Fruit fly (Drosophila melanogaster): ENCODE data around the gene pros.

Gene pros

DNA sequence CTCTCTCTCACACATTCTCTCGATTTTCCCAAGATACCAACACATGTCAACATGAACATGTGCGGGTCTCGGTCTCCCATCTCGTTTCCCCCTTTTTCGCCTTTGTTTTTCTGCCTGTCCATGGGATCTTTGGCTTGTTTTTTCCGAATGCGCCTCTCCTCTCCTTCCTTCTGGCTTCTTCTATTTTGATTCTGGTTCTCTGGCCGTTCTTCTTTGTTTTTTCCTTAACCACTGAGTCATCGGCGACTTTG is 24.1 kb downstream of the pros start:
- no peak for TF ChIP-seq CG34367 (tag; optimal IDR thresholded peaks at IDR 0.05)
- peak; percentile 11 for TF ChIP-seq EcR (GFP tag; optimal IDR thresholded peaks at IDR 0.05)

dm6 chr3R:11352912-11353838 is 24.9 kb downstream of the pros start, which contains the start of the genes KP78a and KP78b:
Gene KP78a, minus strand, starts transcription at chr3R:11353131.
Gene KP78b, minus strand, starts transcription at chr3R:11353131.
- TF ChIP-seq CG14655 (GFP tag; optimal IDR thresholded peaks at IDR 0.05) (no peak), D1 (tag; optimal IDR thresholded peaks at IDR 0.05) (no peak), CG12605 (GFP tag; IDR thresholded peaks at IDR 0.05) (peak; percentile 13; the same call in 1 of the 2 replicates), CG4496 (GFP tag; IDR thresholded peaks at IDR 0.05) (peak; percentile 25; the same call in 1 of the 3 replicates), fd96Ca (GFP tag; IDR thresholded peaks at IDR 0.05) (0 out of 3 replicates have a peak, but pooled peaks have one; percentile 20), Pif1B (GFP tag; optimal IDR thresholded peaks at IDR 0.05) (peak; percentile 18)

dm6 chr3R:11361906-11362305 is 33.6 kb downstream of the pros start:
- TF ChIP-seq D1 (tag; optimal IDR thresholded peaks at IDR 0.05) (no peak), CG15710 (tag; optimal IDR thresholded peaks at IDR 0.05) (peak; percentile 36), CG8159 (tag; optimal IDR thresholded peaks at IDR 0.05) (peak; percentile 52)

DNA sequence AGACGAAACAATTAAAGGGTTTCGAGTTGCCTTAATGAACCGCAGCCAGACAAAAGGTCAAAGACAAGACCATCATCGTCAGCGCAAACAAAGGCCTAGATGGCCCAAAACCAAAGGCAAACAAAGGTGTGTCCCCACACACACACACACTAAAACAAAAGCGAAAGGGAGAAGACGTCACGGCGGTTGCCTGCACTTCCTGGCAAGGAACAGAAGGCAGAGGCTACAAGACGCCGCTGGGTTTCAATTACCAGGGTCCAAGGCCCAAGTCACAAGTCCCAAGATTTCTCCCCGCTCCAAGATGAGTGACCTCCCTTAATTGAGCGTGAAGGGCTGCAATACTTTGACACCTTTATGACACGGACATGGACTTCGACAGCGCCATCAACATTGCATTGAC is 35.3 kb downstream of the pros start:
- TF ChIP-seq Pif1B (GFP tag; optimal IDR thresholded peaks at IDR 0.05) (no peak), Ets98B (GFP tag; IDR thresholded peaks at IDR 0.05) (no peak), CG9948 (tag; optimal IDR thresholded peaks at IDR 0.05) (no peak), CG13204 (GFP tag; optimal IDR thresholded peaks at IDR 0.05) (no peak), gl (tag; optimal IDR thresholded peaks at IDR 0.05) (no peak), CG32121 (GFP tag; IDR thresholded peaks at IDR 0.05) (no peak), CG8301 (tag; optimal IDR thresholded peaks at IDR 0.05) (no peak), CG17806 (tag; optimal IDR thresholded peaks at IDR 0.05) (no peak), CG34367 (tag; optimal IDR thresholded peaks at IDR 0.05) (no peak), CG14655 (GFP tag; optimal IDR thresholded peaks at IDR 0.05) (no peak), CG12605 (GFP tag; IDR thresholded peaks at IDR 0.05) (no peak), Pif1A (GFP tag; optimal IDR thresholded peaks at IDR 0.05) (no peak)

DNA sequence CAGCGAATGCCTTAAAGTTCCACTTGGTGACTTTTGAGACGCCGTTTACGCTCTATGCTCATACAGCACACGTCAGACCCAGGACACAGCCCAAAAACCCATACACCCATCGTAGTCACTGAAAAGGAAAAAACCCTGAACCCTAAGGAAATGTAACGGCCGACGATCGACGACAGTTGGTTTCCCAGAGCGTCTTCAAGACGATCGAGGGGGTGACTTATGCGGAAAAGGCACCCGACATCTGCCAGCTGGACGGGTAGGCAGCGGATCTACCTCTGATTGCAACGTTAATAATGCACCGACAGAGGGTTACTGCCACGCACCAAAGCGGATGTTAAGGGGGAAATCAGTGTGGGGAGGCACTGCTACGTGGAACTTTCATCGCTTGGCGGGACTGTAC is 38.0 kb downstream of the pros start:
- TF ChIP-seq EcR (GFP tag; optimal IDR thresholded peaks at IDR 0.05) (no peak), Ets98B (GFP tag; IDR thresholded peaks at IDR 0.05) (no peak), CG32121 (GFP tag; IDR thresholded peaks at IDR 0.05) (no peak), CG8301 (tag; optimal IDR thresholded peaks at IDR 0.05) (no peak), gl (tag; optimal IDR thresholded peaks at IDR 0.05) (no peak), D1 (tag; optimal IDR thresholded peaks at IDR 0.05) (no peak), CG15710 (tag; optimal IDR thresholded peaks at IDR 0.05) (no peak), Pif1B (GFP tag; optimal IDR thresholded peaks at IDR 0.05) (no peak), Pif1A (GFP tag; optimal IDR thresholded peaks at IDR 0.05) (no peak), Snoo (tag; optimal IDR thresholded peaks at IDR 0.05) (no peak), CG13204 (GFP tag; optimal IDR thresholded peaks at IDR 0.05) (no peak), CG14655 (GFP tag; optimal IDR thresholded peaks at IDR 0.05) (no peak), CG8159 (tag; optimal IDR thresholded peaks at IDR 0.05) (no peak), CG17806 (tag; optimal IDR thresholded peaks at IDR 0.05) (no peak), rn (GFP tag; IDR thresholded peaks at IDR 0.05) (no peak), CG9948 (tag; optimal IDR thresholded peaks at IDR 0.05) (no peak)

- TF ChIP-seq CG9948 (tag; optimal IDR thresholded peaks at IDR 0.05), result peak; percentile 3
- TF ChIP-seq CG10348 (GFP tag; IDR thresholded peaks at IDR 0.05), result no peak
- TF ChIP-seq CG8159 (tag; optimal IDR thresholded peaks at IDR 0.05), result peak; percentile 23
Measured at dm6 chr3R:11368766-11369165, 40.5 kb downstream of the pros start.

DNA sequence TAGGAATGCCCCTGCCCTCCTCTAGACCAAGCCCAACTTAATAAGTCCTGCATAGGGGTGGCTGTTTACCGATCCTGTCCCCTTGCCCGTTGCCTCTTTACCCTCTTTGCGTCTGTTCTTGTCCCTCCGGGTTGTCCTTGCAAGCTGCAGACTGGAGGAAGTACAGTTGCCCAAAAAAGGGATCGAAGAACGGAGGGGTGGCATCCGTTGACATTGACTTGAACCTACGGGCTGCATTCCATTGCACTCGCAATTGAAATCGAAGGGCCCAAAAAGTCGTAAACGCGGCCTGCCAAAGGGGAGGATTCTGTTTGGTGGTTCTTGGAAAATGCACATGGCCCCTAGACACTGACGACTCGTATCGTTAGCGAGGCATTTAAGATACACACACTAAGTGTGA is 42.1 kb downstream of the pros start:
- TF ChIP-seq CG8159 (tag; optimal IDR thresholded peaks at IDR 0.05) (no peak), Snoo (tag; optimal IDR thresholded peaks at IDR 0.05) (no peak), CG17806 (tag; optimal IDR thresholded peaks at IDR 0.05) (no peak), CG15710 (tag; optimal IDR thresholded peaks at IDR 0.05) (no peak), CG10348 (GFP tag; IDR thresholded peaks at IDR 0.05) (no peak), rn (GFP tag; IDR thresholded peaks at IDR 0.05) (no peak), CG34367 (tag; optimal IDR thresholded peaks at IDR 0.05) (no peak), Pif1A (GFP tag; optimal IDR thresholded peaks at IDR 0.05) (no peak), fd96Ca (GFP tag; IDR thresholded peaks at IDR 0.05) (no peak), gl (tag; optimal IDR thresholded peaks at IDR 0.05) (no peak), D1 (tag; optimal IDR thresholded peaks at IDR 0.05) (no peak), Ets98B (GFP tag; IDR thresholded peaks at IDR 0.05) (no peak), CG8301 (tag; optimal IDR thresholded peaks at IDR 0.05) (no peak), CG4496 (GFP tag; IDR thresholded peaks at IDR 0.05) (no peak), CG13204 (GFP tag; optimal IDR thresholded peaks at IDR 0.05) (no peak), CG14655 (GFP tag; optimal IDR thresholded peaks at IDR 0.05) (no peak), Pif1B (GFP tag; optimal IDR thresholded peaks at IDR 0.05) (no peak), EcR (GFP tag; optimal IDR thresholded peaks at IDR 0.05) (no peak), CG12605 (GFP tag; IDR thresholded peaks at IDR 0.05) (no peak)
